Worm (Caenorhabditis elegans) whole organism, L4 larva: ENCODE measurements around the gene unc-84.

Experiments
- T20F7.1 ChIP-seq: fragments of 200-800 bp; sonication (Bioruptor generic); optimal IDR thresholded peaks from 2 replicates; lab custom pipeline; 2018; ENCODE audit warnings: mild to moderate bottlenecking, missing genetic modification characterization, missing compliant biosample characterization
- Y5F2A.4 ChIP-seq: fragments of 200-800 bp; sonication (Bioruptor generic); optimal IDR thresholded peaks from 2 replicates; lab custom pipeline; 2018; ENCODE audit warnings: mild to moderate bottlenecking, missing genetic modification characterization, missing compliant biosample characterization
- Y75B8A.6 ChIP-seq: fragments of 200-800 bp; sonication (Bioruptor generic); IDR thresholded peaks from 2 replicates; pipeline ENCODE4 v1.3.6; 2022; ENCODE audit warnings: missing genetic modification reagents, missing genetic modification characterization, missing compliant biosample characterization
- aly-2 ChIP-seq: sonication (generic microtip); optimal IDR thresholded peaks from 2 replicates; lab custom pipeline; 2018; ENCODE audit warnings: missing biosample characterization, missing genetic modification characterization
- attf-4 ChIP-seq: sonication (generic microtip); optimal IDR thresholded peaks from 3 replicates; lab custom pipeline; 2017; ENCODE audit warnings: missing biosample characterization, missing genetic modification characterization
- ceh-28 ChIP-seq: fragments of 150-350 bp; optimal IDR thresholded peaks from 2 replicates; lab custom pipeline; 2014; ENCODE audit warnings: missing biosample characterization, missing genetic modification reagents, missing genetic modification characterization
- ceh-62 ChIP-seq: sonication (generic microtip); optimal IDR thresholded peaks from 2 replicates; lab custom pipeline; 2017; ENCODE audit warnings: missing biosample characterization, missing genetic modification characterization
- ceh-82 ChIP-seq: sonication (generic microtip); optimal IDR thresholded peaks from 2 replicates; lab custom pipeline; 2017; ENCODE audit warnings: missing biosample characterization, missing genetic modification characterization
- cey-2 ChIP-seq: sonication (generic microtip); optimal IDR thresholded peaks from 3 replicates; lab custom pipeline; 2017; ENCODE audit warnings: missing genetic modification characterization, mild to moderate bottlenecking, missing compliant biosample characterization, antibody characterized with exemption, borderline replicate concordance; ENCODE audit not compliant: insufficient read depth
- ctbp-1 ChIP-seq: fragments of 200-800 bp; sonication (Bioruptor generic); IDR thresholded peaks from 2 replicates; pipeline ENCODE4 v1.3.6; 2022; ENCODE audit warnings: missing genetic modification reagents, missing genetic modification characterization, missing compliant biosample characterization
- daf-16 ChIP-seq, 3 experiments: sonication (generic microtip); optimal IDR thresholded peaks; 2 replicates each; lab custom pipeline; 2016 to 2017; ENCODE audit warnings: missing genetic modification characterization in 3 of 3, missing genetic modification reagents in 3 of 3, mild to moderate bottlenecking in 2 of 3, missing compliant biosample characterization in 2 of 3, missing biosample characterization in 1 of 3, moderate library complexity in 1 of 3
- dmd-6 ChIP-seq: fragments of 200-800 bp; sonication (Bioruptor generic); IDR thresholded peaks from 2 replicates; pipeline ENCODE4 v1.3.6; 2022; ENCODE audit warnings: missing genetic modification reagents, missing genetic modification characterization, missing compliant biosample characterization
- dmd-8 ChIP-seq: fragments of 200-800 bp; sonication (Bioruptor generic); IDR thresholded peaks from 2 replicates; pipeline ENCODE4 v1.3.6; 2022; ENCODE audit warnings: missing genetic modification characterization, missing compliant biosample characterization
- dmd-9 ChIP-seq: fragments of 200-800 bp; sonication (Bioruptor generic); IDR thresholded peaks from 2 replicates; pipeline ENCODE4 v1.3.6; 2022; ENCODE audit warnings: missing genetic modification reagents, missing genetic modification characterization, missing compliant biosample characterization
- dpl-1 ChIP-seq: fragments of 150-350 bp; optimal IDR thresholded peaks from 2 replicates; lab custom pipeline; 2014; ENCODE audit warnings: missing biosample characterization, missing genetic modification reagents, missing genetic modification characterization
- duxl-1 ChIP-seq: sonication (generic microtip); optimal IDR thresholded peaks from 2 replicates; lab custom pipeline; 2016; ENCODE audit warnings: mild to moderate bottlenecking, missing genetic modification characterization, moderate library complexity, missing compliant biosample characterization; ENCODE audit not compliant: poor library complexity
- dve-1 ChIP-seq: sonication (generic microtip); optimal IDR thresholded peaks from 2 replicates; lab custom pipeline; 2017; ENCODE audit warnings: antibody characterized with exemption, mild to moderate bottlenecking, missing genetic modification characterization, missing compliant biosample characterization; ENCODE audit not compliant: insufficient read depth
- fos-1 ChIP-seq: fragments of 150-350 bp; optimal IDR thresholded peaks from 2 replicates; lab custom pipeline; 2014; ENCODE audit warnings: missing biosample characterization, missing genetic modification characterization
- hif-1 ChIP-seq, 2 experiments: sonication (generic microtip); optimal IDR thresholded peaks; 2 replicates each; lab custom pipeline; 2016 to 2017; ENCODE audit warnings: missing compliant biosample characterization in 2 of 2, missing genetic modification characterization in 2 of 2, missing genetic modification reagents in 2 of 2, missing genotype in 2 of 2, mild to moderate bottlenecking in 1 of 2
- hlh-11 ChIP-seq: fragments of 200-800 bp; sonication (Bioruptor generic); optimal IDR thresholded peaks from 2 replicates; lab custom pipeline; 2018; ENCODE audit warnings: mild to moderate bottlenecking, missing genetic modification characterization, missing compliant biosample characterization
- hlh-30 ChIP-seq: sonication (generic microtip); optimal IDR thresholded peaks from 2 replicates; lab custom pipeline; 2017; ENCODE audit warnings: antibody characterized with exemption, mild to moderate bottlenecking, missing genetic modification characterization, missing compliant biosample characterization; ENCODE audit not compliant: insufficient read depth
- lim-7 ChIP-seq: fragments of 200-800 bp; sonication (Bioruptor generic); IDR thresholded peaks from 2 replicates; pipeline ENCODE4 v1.3.6; 2022; ENCODE audit warnings: missing genetic modification characterization, missing compliant biosample characterization
- lin-1 ChIP-seq: fragments of 200-800 bp; sonication (Bioruptor generic); IDR thresholded peaks from 2 replicates; pipeline ENCODE4 v1.3.6; 2022; ENCODE audit warnings: missing genetic modification reagents, missing genetic modification characterization, missing compliant biosample characterization
- lin-15B ChIP-seq: fragments of 150-350 bp; sonication (generic microtip); optimal IDR thresholded peaks from 3 replicates; lab custom pipeline; 2014; ENCODE audit warnings: missing biosample characterization, missing genetic modification characterization
- lin-29 ChIP-seq: fragments of 200-800 bp; sonication (Bioruptor generic); IDR thresholded peaks from 2 replicates; pipeline ENCODE4 v1.3.6; 2022; ENCODE audit warnings: missing genetic modification reagents, missing genetic modification characterization, missing compliant biosample characterization
- lir-3 ChIP-seq: sonication (generic microtip); optimal IDR thresholded peaks from 2 replicates; lab custom pipeline; 2016; ENCODE audit warnings: mild to moderate bottlenecking, missing genetic modification characterization, missing compliant biosample characterization
- lsy-2 ChIP-seq, 2 experiments: fragments of 150-350 bp in 1 of 2; sonication (generic microtip) in 1 of 2; optimal IDR thresholded peaks; 2 replicates each; lab custom pipeline; 2014 to 2017; ENCODE audit warnings: missing biosample characterization in 2 of 2, missing genetic modification characterization in 2 of 2
- mdl-1 ChIP-seq, 2 experiments: fragments of 150-350 bp in 1 of 2; sonication (generic microtip) in 1 of 2; optimal IDR thresholded peaks; 2 replicates each; lab custom pipeline; 2014 to 2017; ENCODE audit warnings: missing biosample characterization in 2 of 2, missing genetic modification characterization in 2 of 2
- mep-1 ChIP-seq: fragments of 150-350 bp; sonication (generic microtip); optimal IDR thresholded peaks from 3 replicates; lab custom pipeline; 2014; ENCODE audit warnings: missing biosample characterization, missing genetic modification characterization
- mes-2 ChIP-seq: sonication (generic microtip); optimal IDR thresholded peaks from 2 replicates; lab custom pipeline; 2016; ENCODE audit warnings: missing genotype, mild to moderate bottlenecking, missing genetic modification characterization, missing compliant biosample characterization; ENCODE audit not compliant: poor library complexity, severe bottlenecking
- mxl-3 ChIP-seq: fragments of 200-800 bp; sonication (Bioruptor generic); optimal IDR thresholded peaks from 2 replicates; lab custom pipeline; 2018; ENCODE audit warnings: mild to moderate bottlenecking, missing genetic modification characterization, missing compliant biosample characterization
- nhr-10 ChIP-seq: fragments of 150-350 bp; optimal IDR thresholded peaks from 2 replicates; lab custom pipeline; 2014; ENCODE audit warnings: missing biosample characterization, missing genetic modification characterization
- nhr-11 ChIP-seq: fragments of 150-350 bp; optimal IDR thresholded peaks from 2 replicates; lab custom pipeline; 2014; ENCODE audit warnings: missing biosample characterization, missing genetic modification characterization
- nhr-25 ChIP-seq: sonication (generic microtip); optimal IDR thresholded peaks from 2 replicates; lab custom pipeline; 2017; ENCODE audit warnings: missing genetic modification characterization, mild to moderate bottlenecking, missing compliant biosample characterization, antibody characterized with exemption, moderate library complexity, borderline replicate concordance; ENCODE audit not compliant: insufficient read depth
- nhr-28 ChIP-seq: fragments of 150-350 bp; optimal IDR thresholded peaks from 2 replicates; lab custom pipeline; 2014; ENCODE audit warnings: missing biosample characterization, missing genetic modification characterization
- php-3 ChIP-seq: fragments of 200-800 bp; sonication (Bioruptor generic); IDR thresholded peaks from 2 replicates; pipeline ENCODE4 v1.3.6; 2022; ENCODE audit warnings: missing genetic modification reagents, missing genetic modification characterization, missing compliant biosample characterization
- pqm-1 ChIP-seq: sonication (generic microtip); optimal IDR thresholded peaks from 2 replicates; lab custom pipeline; 2017; ENCODE audit warnings: missing biosample characterization, missing genetic modification characterization
- snpc-4 ChIP-seq: fragments of 150-350 bp; optimal IDR thresholded peaks from 2 replicates; lab custom pipeline; 2014; ENCODE audit warnings: missing biosample characterization, missing genetic modification characterization
- spr-1 ChIP-seq: sonication (generic microtip); optimal IDR thresholded peaks from 2 replicates; lab custom pipeline; 2016; ENCODE audit warnings: mild to moderate bottlenecking, missing genetic modification characterization, missing compliant biosample characterization
- spr-3 ChIP-seq: fragments of 200-800 bp; sonication (Bioruptor generic); optimal IDR thresholded peaks from 2 replicates; lab custom pipeline; 2018; ENCODE audit warnings: mild to moderate bottlenecking, missing genetic modification characterization, missing compliant biosample characterization
- unc-62 ChIP-seq, 3 experiments: fragments of 150-350 bp in 1 of 3; sonication (generic microtip); optimal IDR thresholded peaks in 2 of 3; peaks in 1 of 3; 1 replicate in 1 of 3; 2 replicates in 2 of 3; lab custom pipeline; 2014 to 2017; ENCODE audit warnings: missing biosample characterization in 3 of 3, missing genetic modification characterization in 3 of 3, missing genetic modification reagents in 3 of 3, missing genotype in 1 of 3

The unc-84 gene

ce11 chrX:13584725-13585371 is at the start of gene unc-84:
TSS of gene unc-84 (plus strand) at chrX:13584775.
- no peak for TF ChIP-seq lin-1
- peak; percentile 74 for TF ChIP-seq mes-2 (tag; lab: Kevin White, UChicago)
- TF ChIP-seq T20F7.1: no peak
- no peak for TF ChIP-seq hlh-11
- TF ChIP-seq Y75B8A.6 (GFP tag; lab: Robert Waterston, UW): no peak
- no peak for TF ChIP-seq Y5F2A.4 (GFP tag; lab: Kevin White, UChicago)
- no peak for TF ChIP-seq dmd-8 (GFP tag; lab: Robert Waterston, UW)
- TF ChIP-seq ceh-28: no peak
- peak; percentile 66 for TF ChIP-seq dpl-1
- TF ChIP-seq php-3 (GFP tag; lab: Robert Waterston, UW): no peak
- no peak for TF ChIP-seq cey-2 (tag; lab: Kevin White, UChicago)
- no peak for TF ChIP-seq daf-16 (GFP tag; optimal IDR thresholded peaks at IDR 0.05; lab: Kevin White, UChicago)
- TF ChIP-seq daf-16 (tag; optimal IDR thresholded peaks at IDR 0.05; lab: Kevin White, UChicago): peak; percentile 25
- TF ChIP-seq hif-1 (tag; optimal IDR thresholded peaks at IDR 0.05; lab: Kevin White, UChicago): peak in 1 of 2 experiments; percentile 24
- TF ChIP-seq attf-4 (tag; lab: Kevin White, UChicago): no peak

- TF ChIP-seq nhr-10 (tag; lab: Kevin White, UChicago) (no peak), aly-2 (tag; lab: Kevin White, UChicago) (no peak), lim-7 (GFP tag; lab: Robert Waterston, UW) (no peak), duxl-1 (tag; lab: Kevin White, UChicago) (no peak), fos-1 (tag; lab: Kevin White, UChicago) (no peak), lin-15B (tag; lab: Kevin White, UChicago) (no peak), ceh-62 (no peak), lir-3 (tag; lab: Kevin White, UChicago) (no peak), snpc-4 (tag; lab: Kevin White, UChicago) (no peak), nhr-25 (no peak), hif-1 (tag; optimal IDR thresholded peaks at IDR 0.05; lab: Kevin White, UChicago) (no peak), lin-29 (GFP tag; lab: Robert Waterston, UW) (no peak), lin-1 (no peak), spr-1 (no peak)
Measured at ce11 chrX:13536759-13537158, 47.8 kb upstream of the unc-84 start, which contains the start of gene R01E6.5. TSS of gene R01E6.5 (plus strand) at chrX:13537059.

DNA sequence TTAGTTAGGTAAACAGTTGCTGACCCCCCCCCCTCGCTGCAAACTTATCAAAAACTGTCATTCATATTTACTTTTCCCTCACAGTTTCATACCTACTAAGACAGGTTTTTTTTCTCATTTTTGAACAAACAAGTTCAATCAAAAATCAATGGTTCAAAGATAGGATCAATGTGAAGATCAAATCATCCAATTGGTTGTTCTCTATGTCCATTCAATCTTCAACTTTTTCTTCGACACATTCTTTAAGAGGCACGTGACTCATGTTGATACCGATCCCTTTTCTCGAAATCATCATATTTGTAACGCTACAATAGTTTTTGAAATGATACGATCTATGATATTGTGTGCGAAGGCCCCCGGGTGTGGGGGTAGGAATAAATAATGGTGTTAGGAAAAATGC is 44.9 kb upstream of the unc-84 start:
- TF ChIP-seq lsy-2 (tag; optimal IDR thresholded peaks at IDR 0.05; lab: Kevin White, UChicago) (peak in 1 of 2 experiments; percentile 35), daf-16 (GFP tag; optimal IDR thresholded peaks at IDR 0.05; lab: Kevin White, UChicago) (no peak), daf-16 (tag; optimal IDR thresholded peaks at IDR 0.05; lab: Kevin White, UChicago) (peak; percentile 25), nhr-11 (tag; lab: Kevin White, UChicago) (peak; percentile 13), unc-62 (GFP tag; optimal IDR thresholded peaks at IDR 0.05 in 1 of 2; lab: Kevin White, UChicago) (peak in 1 of 2 experiments; percentile 96), unc-62 (tag; optimal IDR thresholded peaks at IDR 0.05; lab: Kevin White, UChicago) (no peak), nhr-10 (tag; lab: Kevin White, UChicago) (peak; percentile 13), lim-7 (GFP tag; lab: Robert Waterston, UW) (no peak), hlh-30 (tag; lab: Kevin White, UChicago) (peak; percentile 52), ceh-82 (tag; lab: Kevin White, UChicago) (no peak), lin-1 (no peak), spr-3 (no peak), pqm-1 (no peak), ctbp-1 (GFP tag; lab: Robert Waterston, UW) (no peak), hlh-11 (peak; percentile 61), dmd-6 (GFP tag; lab: Robert Waterston, UW) (peak; percentile 58), mdl-1 (tag; optimal IDR thresholded peaks at IDR 0.05; lab: Kevin White, UChicago) (peak in 1 of 2 experiments; percentile 51), nhr-28 (tag; lab: Kevin White, UChicago) (peak; percentile 76), dve-1 (tag; lab: Kevin White, UChicago) (peak; percentile 68), mep-1 (tag; lab: Kevin White, UChicago) (peak; percentile 18), mxl-3 (GFP tag; lab: Kevin White, UChicago) (no peak), dmd-9 (no peak)
